Worm (Caenorhabditis elegans) whole organism, midembryonic: ENCODE results near the gene somi-1.

Experiments used
- flt-1 ChIP-seq: fragments of 200-800 bp; sonication (Bioruptor generic); IDR thresholded peaks from 2 replicates; pipeline ENCODE4 v1.3.6; 2022; ENCODE audit warnings: missing genetic modification characterization, missing compliant biosample characterization
- klf-2 ChIP-seq: fragments of 200-800 bp; sonication (Bioruptor generic); conservative IDR thresholded peaks from 2 replicates; pipeline ENCODE4 v1.3.6; 2022; ENCODE audit warnings: missing genetic modification reagents, missing genetic modification characterization, missing compliant biosample characterization
- ztf-29 ChIP-seq: fragments of 200-800 bp; sonication (Bioruptor generic); IDR thresholded peaks from 2 replicates; pipeline ENCODE4 v1.3.6; 2022; ENCODE audit warnings: missing genetic modification reagents, missing genetic modification characterization, missing compliant biosample characterization

DNA sequence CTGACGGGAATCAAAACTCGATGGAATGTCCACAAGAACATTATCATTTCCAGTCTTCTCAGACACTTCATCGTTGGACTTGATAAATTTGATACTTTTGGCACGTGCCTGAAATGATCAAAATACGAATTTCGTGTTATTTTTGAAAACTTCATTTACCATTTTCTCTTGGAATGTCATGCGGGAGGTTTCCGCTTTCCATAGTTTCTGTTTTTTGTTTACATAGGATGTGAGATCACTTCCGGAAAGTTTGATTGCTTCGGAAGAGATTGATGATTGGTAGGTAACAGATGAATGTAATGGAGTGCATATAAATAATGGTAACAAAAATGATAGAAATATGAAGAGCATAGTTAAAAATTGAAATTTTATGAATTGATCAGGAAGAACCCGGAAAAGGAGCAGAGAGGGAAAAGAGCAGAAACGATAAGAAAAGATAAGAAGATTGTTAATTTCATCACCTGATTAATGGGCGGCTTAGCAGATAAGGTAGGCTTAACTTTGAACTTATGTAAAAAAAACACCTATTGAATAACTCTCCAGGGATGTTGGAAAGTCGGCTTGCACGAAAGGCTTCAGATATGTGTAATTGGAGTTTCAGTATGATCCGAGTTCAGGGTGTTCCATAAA lies 33.4 kb downstream of the somi-1 start, which contains the start of gene F32H5.1:
- TF ChIP-seq ztf-29 (GFP tag; lab: Robert Waterston, UW) (no peak), klf-2 (no peak), flt-1 (GFP tag; lab: Robert Waterston, UW) (no peak)
